Worm (Caenorhabditis elegans) whole organism, L1 larva: Measurements from ENCODE around the gene srh-303.

ENCODE experiments used
- F16B12.6 ChIP-seq: fragments of 150-350 bp; optimal IDR thresholded peaks from 2 replicates; lab custom pipeline; 2014; ENCODE audit warnings: missing biosample characterization, missing genetic modification characterization
- aha-1 ChIP-seq: fragments of 150-350 bp; optimal IDR thresholded peaks from 2 replicates; lab custom pipeline; 2014; ENCODE audit warnings: missing biosample characterization, missing genetic modification characterization
- aly-2 ChIP-seq: fragments of 150-350 bp; optimal IDR thresholded peaks from 2 replicates; lab custom pipeline; 2014; ENCODE audit warnings: missing biosample characterization, missing genetic modification characterization
- blmp-1 ChIP-seq: fragments of 150-350 bp; optimal IDR thresholded peaks from 2 replicates; lab custom pipeline; 2014; ENCODE audit warnings: missing biosample characterization, missing genetic modification characterization
- ceh-63 ChIP-seq: fragments of 200-800 bp; sonication (Bioruptor generic); optimal IDR thresholded peaks from 2 replicates; lab custom pipeline; 2018; ENCODE audit warnings: mild to moderate bottlenecking, missing genetic modification characterization, missing compliant biosample characterization
- ceh-8 ChIP-seq: fragments of 200-800 bp; sonication (Bioruptor generic); optimal IDR thresholded peaks from 2 replicates; lab custom pipeline; 2018; ENCODE audit warnings: mild to moderate bottlenecking, missing genetic modification characterization, moderate library complexity, missing compliant biosample characterization
- ceh-90 ChIP-seq: sonication (generic microtip); optimal IDR thresholded peaks from 2 replicates; lab custom pipeline; 2016; ENCODE audit warnings: missing genetic modification characterization, missing compliant biosample characterization
- ces-1 ChIP-seq: fragments of 150-350 bp; optimal IDR thresholded peaks from 2 replicates; lab custom pipeline; 2014; ENCODE audit warnings: missing biosample characterization, missing genetic modification reagents, missing genetic modification characterization
- dpl-1 ChIP-seq, 3 experiments: fragments of 150-350 bp in 2 of 3; sonication (generic microtip) in 1 of 3; optimal IDR thresholded peaks; 2 replicates each; lab custom pipeline; 2014 to 2017; ENCODE audit warnings: missing biosample characterization in 3 of 3, missing genetic modification characterization in 3 of 3, missing genetic modification reagents in 3 of 3
- dsc-1 ChIP-seq: sonication (generic microtip); optimal IDR thresholded peaks from 2 replicates; lab custom pipeline; 2016; ENCODE audit warnings: mild to moderate bottlenecking, missing genetic modification characterization, missing compliant biosample characterization
- efl-1 ChIP-seq, 4 experiments: fragments of 150-350 bp; optimal IDR thresholded peaks in 3 of 4; peaks in 1 of 4; 1 replicate in 1 of 4; 2 replicates in 3 of 4; lab custom pipeline; 2014; ENCODE audit warnings: missing biosample characterization in 2 of 4, missing genetic modification characterization in 2 of 4, missing genetic modification reagents in 2 of 4
- elt-3 ChIP-seq, 6 experiments: fragments of 150-350 bp in 1 of 6; sonication (generic microtip); optimal IDR thresholded peaks; 2 replicates each; lab custom pipeline; 2017 to 2018; ENCODE audit warnings: missing biosample characterization in 6 of 6, missing genetic modification characterization in 6 of 6, inconsistent platforms in 1 of 6
- ets-5 ChIP-seq: fragments of 200-800 bp; sonication (Bioruptor generic); IDR thresholded peaks from 2 replicates; pipeline ENCODE4 v1.3.6; 2022; ENCODE audit warnings: missing genetic modification characterization, missing compliant biosample characterization
- fkh-10 ChIP-seq: sonication (generic microtip); optimal IDR thresholded peaks from 2 replicates; lab custom pipeline; 2017; ENCODE audit warnings: missing biosample characterization, missing genetic modification reagents, missing genetic modification characterization
- fkh-8 ChIP-seq: sonication (generic microtip); optimal IDR thresholded peaks from 2 replicates; lab custom pipeline; 2016; ENCODE audit warnings: mild to moderate bottlenecking, missing genetic modification characterization, missing compliant biosample characterization
- fos-1 ChIP-seq: fragments of 150-350 bp; optimal IDR thresholded peaks from 2 replicates; lab custom pipeline; 2014; ENCODE audit warnings: missing biosample characterization, missing genetic modification characterization
- grh-1 ChIP-seq: fragments of 200-800 bp; sonication (Bioruptor generic); IDR thresholded peaks from 2 replicates; pipeline ENCODE4 v1.3.6; 2022; ENCODE audit warnings: missing genetic modification reagents, missing genetic modification characterization, missing compliant biosample characterization
- hlh-17 ChIP-seq: fragments of 200-800 bp; sonication (Bioruptor generic); optimal IDR thresholded peaks from 2 replicates; lab custom pipeline; 2018; ENCODE audit warnings: missing genetic modification characterization, mild to moderate bottlenecking, missing compliant biosample characterization, moderate library complexity, borderline replicate concordance
- hlh-4 ChIP-seq: sonication (generic microtip); optimal IDR thresholded peaks from 2 replicates; lab custom pipeline; 2016; ENCODE audit warnings: mild to moderate bottlenecking, missing genetic modification characterization, missing compliant biosample characterization
- irx-1 ChIP-seq: sonication (generic microtip); optimal IDR thresholded peaks from 2 replicates; lab custom pipeline; 2016; ENCODE audit warnings: missing genetic modification characterization, missing compliant biosample characterization
- lin-13 ChIP-seq: fragments of 150-350 bp; optimal IDR thresholded peaks from 2 replicates; lab custom pipeline; 2014; ENCODE audit warnings: missing biosample characterization, missing genetic modification reagents, missing genetic modification characterization
- lin-14 ChIP-seq: fragments of 200-800 bp; sonication (Bioruptor generic); optimal IDR thresholded peaks from 2 replicates; lab custom pipeline; 2018; ENCODE audit warnings: mild to moderate bottlenecking, missing genetic modification characterization, moderate library complexity, missing compliant biosample characterization
- lin-15B ChIP-seq: fragments of 150-350 bp; sonication (generic microtip); optimal IDR thresholded peaks from 3 replicates; lab custom pipeline; 2014; ENCODE audit warnings: missing biosample characterization, missing genetic modification characterization
- lin-39 ChIP-seq: fragments of 150-350 bp; optimal IDR thresholded peaks from 2 replicates; lab custom pipeline; 2014; ENCODE audit warnings: missing biosample characterization, missing genetic modification reagents, missing genetic modification characterization
- lir-3 ChIP-seq: sonication (generic microtip); optimal IDR thresholded peaks from 2 replicates; lab custom pipeline; 2016; ENCODE audit warnings: mild to moderate bottlenecking, missing genetic modification characterization, moderate library complexity, missing compliant biosample characterization; ENCODE audit not compliant: poor library complexity
- lsy-2 ChIP-seq, 2 experiments: fragments of 150-350 bp; optimal IDR thresholded peaks; 2 replicates each; lab custom pipeline; 2014; ENCODE audit warnings: missing biosample characterization in 2 of 2, missing genetic modification characterization in 2 of 2
- mab-9 ChIP-seq: fragments of 200-800 bp; sonication (Bioruptor generic); IDR thresholded peaks from 2 replicates; pipeline ENCODE4 v1.3.6; 2022; ENCODE audit warnings: missing genetic modification reagents, missing genetic modification characterization, missing compliant biosample characterization
- mdl-1 ChIP-seq, 2 experiments: fragments of 150-350 bp; optimal IDR thresholded peaks; 2 replicates each; lab custom pipeline; 2014 to 2017; ENCODE audit warnings: missing biosample characterization in 2 of 2, missing genetic modification characterization in 2 of 2, inconsistent platforms in 1 of 2
- nhr-12 ChIP-seq: sonication (generic microtip); optimal IDR thresholded peaks from 2 replicates; lab custom pipeline; 2017; ENCODE audit warnings: missing biosample characterization, missing genetic modification characterization
- nhr-19 ChIP-seq: fragments of 200-800 bp; sonication (Bioruptor generic); conservative IDR thresholded peaks from 2 replicates; pipeline ENCODE4 v1.3.6; 2022; ENCODE audit warnings: missing genetic modification characterization, missing compliant biosample characterization
- nhr-20 ChIP-seq: sonication (generic microtip); optimal IDR thresholded peaks from 2 replicates; lab custom pipeline; 2016; ENCODE audit warnings: mild to moderate bottlenecking, missing genetic modification characterization, missing compliant biosample characterization
- nhr-237 ChIP-seq: fragments of 150-350 bp; optimal IDR thresholded peaks from 2 replicates; lab custom pipeline; 2014; ENCODE audit warnings: missing biosample characterization, missing genetic modification characterization
- nhr-76 ChIP-seq: sonication (generic microtip); optimal IDR thresholded peaks from 2 replicates; lab custom pipeline; 2017; ENCODE audit warnings: missing biosample characterization, missing genetic modification characterization
- nhr-77 ChIP-seq: fragments of 150-350 bp; optimal IDR thresholded peaks from 2 replicates; lab custom pipeline; 2014; ENCODE audit warnings: missing biosample characterization, missing genetic modification characterization
- nhr-84 ChIP-seq: sonication (generic microtip); optimal IDR thresholded peaks from 2 replicates; lab custom pipeline; 2017; ENCODE audit warnings: missing biosample characterization, missing genetic modification characterization
- nhr-85 ChIP-seq: sonication (generic microtip); peaks from one replicate; lab custom pipeline; 2016; ENCODE audit warnings: missing genetic modification characterization, inconsistent platforms, missing compliant biosample characterization
- pag-3 ChIP-seq: sonication (generic microtip); optimal IDR thresholded peaks from 2 replicates; lab custom pipeline; 2017; ENCODE audit warnings: missing genetic modification characterization, mild to moderate bottlenecking, missing compliant biosample characterization, antibody characterized with exemption, borderline replicate concordance; ENCODE audit not compliant: insufficient read depth
- pax-3 ChIP-seq: fragments of 200-800 bp; sonication (Bioruptor generic); optimal IDR thresholded peaks from 2 replicates; lab custom pipeline; 2018; ENCODE audit warnings: mild to moderate bottlenecking, missing genetic modification characterization, moderate library complexity, missing compliant biosample characterization
- snpc-4 ChIP-seq: fragments of 150-350 bp; optimal IDR thresholded peaks from 2 replicates; lab custom pipeline; 2014; ENCODE audit warnings: missing biosample characterization, missing genetic modification characterization
- snu-23 ChIP-seq: sonication (generic microtip); optimal IDR thresholded peaks from 2 replicates; lab custom pipeline; 2016; ENCODE audit warnings: missing genetic modification characterization, missing compliant biosample characterization
- sptf-1 ChIP-seq: fragments of 150-350 bp; optimal IDR thresholded peaks from 2 replicates; lab custom pipeline; 2014; ENCODE audit warnings: missing biosample characterization, missing genetic modification characterization
- swsn-7 ChIP-seq: sonication (generic microtip); optimal IDR thresholded peaks from 2 replicates; lab custom pipeline; 2016; ENCODE audit warnings: missing genetic modification characterization, missing compliant biosample characterization
- tbx-2 ChIP-seq: sonication (generic microtip); optimal IDR thresholded peaks from 2 replicates; lab custom pipeline; 2016; ENCODE audit warnings: missing genetic modification characterization, missing compliant biosample characterization
- tlp-1 ChIP-seq: fragments of 150-350 bp; optimal IDR thresholded peaks from 2 replicates; lab custom pipeline; 2014; ENCODE audit warnings: missing biosample characterization, missing genetic modification characterization
- unc-130 ChIP-seq: fragments of 150-350 bp; optimal IDR thresholded peaks from 2 replicates; lab custom pipeline; 2017; ENCODE audit warnings: missing biosample characterization, missing genetic modification characterization, inconsistent platforms
- unc-62 ChIP-seq: fragments of 150-350 bp; optimal IDR thresholded peaks from 2 replicates; lab custom pipeline; 2014; ENCODE audit warnings: missing biosample characterization, missing genetic modification reagents, missing genetic modification characterization
- unc-86 ChIP-seq: sonication (generic microtip); optimal IDR thresholded peaks from 2 replicates; lab custom pipeline; 2016; ENCODE audit warnings: missing genetic modification characterization, missing compliant biosample characterization
- unc-98 ChIP-seq: fragments of 200-800 bp; sonication (Bioruptor generic); IDR thresholded peaks from 2 replicates; pipeline ENCODE4 v1.3.6; 2022; ENCODE audit warnings: missing genetic modification characterization, missing compliant biosample characterization
- vab-15 ChIP-seq: sonication (generic microtip); optimal IDR thresholded peaks from 2 replicates; lab custom pipeline; 2017; ENCODE audit warnings: missing genotype, mild to moderate bottlenecking, missing genetic modification characterization, missing compliant biosample characterization
- xbp-1 ChIP-seq: sonication (generic microtip); optimal IDR thresholded peaks from 2 replicates; lab custom pipeline; 2016; ENCODE audit warnings: missing genetic modification characterization, missing compliant biosample characterization
- zag-1 ChIP-seq: fragments of 150-350 bp; optimal IDR thresholded peaks from 2 replicates; lab custom pipeline; 2014; ENCODE audit warnings: missing biosample characterization, missing genetic modification characterization
- zip-4 ChIP-seq: fragments of 200-800 bp; sonication (Bioruptor generic); optimal IDR thresholded peaks from 2 replicates; lab custom pipeline; 2018; ENCODE audit warnings: mild to moderate bottlenecking, missing genetic modification characterization, moderate library complexity, missing compliant biosample characterization
- ztf-11 ChIP-seq, 2 experiments: sonication (generic microtip); optimal IDR thresholded peaks; 2 replicates each; lab custom pipeline; 2016 to 2017; ENCODE audit warnings: missing genetic modification characterization in 2 of 2, missing biosample characterization in 1 of 2, missing compliant biosample characterization in 1 of 2

srh-303 gene

ce11 chrV:17857901-17858300, 26.5 kb downstream of the srh-303 start (continued):
- no peak for TF ChIP-seq aha-1 (tag; lab: Kevin White, UChicago)
- peak; percentile 93 for TF ChIP-seq fkh-8 (tag; lab: Kevin White, UChicago)
- TF ChIP-seq hlh-17 (GFP tag; lab: Kevin White, UChicago) = no peak
- no peak for TF ChIP-seq unc-98 (GFP tag; lab: Robert Waterston, UW)
- TF ChIP-seq nhr-84 = no peak
- peak in 1 of 6 experiments; percentile 55 for TF ChIP-seq elt-3 (tag; optimal IDR thresholded peaks at IDR 0.05; lab: Kevin White, UChicago)
- peak; percentile 63 for TF ChIP-seq irx-1 (tag; lab: Kevin White, UChicago)
- no peak for TF ChIP-seq aly-2 (tag; lab: Kevin White, UChicago)
- peak; percentile 75 for TF ChIP-seq nhr-19 (GFP tag; lab: Robert Waterston, UW)
- no peak for TF ChIP-seq nhr-76 (tag; lab: Kevin White, UChicago)
- TF ChIP-seq blmp-1 = peak; percentile 13
- peak; percentile 62 for TF ChIP-seq ces-1 (GFP tag; lab: Kevin White, UChicago)
- TF ChIP-seq ztf-11 (tag; optimal IDR thresholded peaks at IDR 0.05; lab: Kevin White, UChicago) = peak in 1 of 2 experiments; percentile 44
- no peak for TF ChIP-seq zag-1 (tag; lab: Kevin White, UChicago)
- TF ChIP-seq lir-3 = no peak
- no peak for TF ChIP-seq grh-1
- peak; percentile 82 for TF ChIP-seq nhr-20 (tag; lab: Kevin White, UChicago)
- peak; percentile 97 for TF ChIP-seq lin-14 (GFP tag; lab: Kevin White, UChicago)
- no peak for TF ChIP-seq unc-62 (GFP tag; lab: Kevin White, UChicago)
- TF ChIP-seq nhr-237 (tag; lab: Kevin White, UChicago) = peak; percentile 80
- peak; percentile 26 for TF ChIP-seq zip-4
- no peak for TF ChIP-seq hlh-4 (tag; lab: Kevin White, UChicago)
- TF ChIP-seq nhr-85 (tag; lab: Kevin White, UChicago) = peak; percentile 77
- TF ChIP-seq nhr-77 (tag; lab: Kevin White, UChicago) = peak; percentile 74
- peak; percentile 18 for TF ChIP-seq F16B12.6
- peak; percentile 56 to 69 (median 66) for TF ChIP-seq dpl-1 (GFP tag; optimal IDR thresholded peaks at IDR 0.05; lab: Kevin White, UChicago)
- peak; percentile 89 for TF ChIP-seq unc-86 (tag; lab: Kevin White, UChicago)
- TF ChIP-seq efl-1 (optimal IDR thresholded peaks at IDR 0.05; lab: Kevin White, UChicago) = peak; percentile 82 to 95
- peak; percentile 60 to 96 for TF ChIP-seq efl-1 (GFP tag; optimal IDR thresholded peaks at IDR 0.05 in 1 of 2; lab: Kevin White, UChicago)
- TF ChIP-seq lsy-2 (tag; optimal IDR thresholded peaks at IDR 0.05; lab: Kevin White, UChicago) = peak; percentile 78 to 85
- no peak for TF ChIP-seq mab-9
- TF ChIP-seq fkh-10 = peak; percentile 47
- TF ChIP-seq vab-15 (tag; lab: Kevin White, UChicago) = no peak
- no peak for TF ChIP-seq unc-130 (tag; lab: Kevin White, UChicago)
- TF ChIP-seq snu-23 (GFP tag; lab: Kevin White, UChicago) = peak; percentile 93
- no peak for TF ChIP-seq nhr-12 (tag; lab: Kevin White, UChicago)
- TF ChIP-seq fos-1 (tag; lab: Kevin White, UChicago) = peak; percentile 78
- peak; percentile 43 to 68 for TF ChIP-seq mdl-1 (tag; optimal IDR thresholded peaks at IDR 0.05; lab: Kevin White, UChicago)
- TF ChIP-seq tlp-1 (tag; lab: Kevin White, UChicago) = no peak
- peak; percentile 91 for TF ChIP-seq swsn-7 (tag; lab: Kevin White, UChicago)
- no peak for TF ChIP-seq ets-5 (GFP tag; lab: Robert Waterston, UW)
- peak; percentile 59 for TF ChIP-seq pax-3 (tag; lab: Kevin White, UChicago)
- TF ChIP-seq ceh-90 (tag; lab: Kevin White, UChicago) = no peak
- peak; percentile 90 for TF ChIP-seq tbx-2 (tag; lab: Kevin White, UChicago)
- peak; percentile 76 for TF ChIP-seq dsc-1
- TF ChIP-seq lin-15B = peak; percentile 62
- no peak for TF ChIP-seq sptf-1 (tag; lab: Kevin White, UChicago)
- no peak for TF ChIP-seq lin-39 (tag; lab: Kevin White, UChicago)
- peak; percentile 76 for TF ChIP-seq lin-13 (GFP tag; lab: Kevin White, UChicago)
- peak; percentile 60 for TF ChIP-seq snpc-4 (tag; lab: Kevin White, UChicago)
- no peak for TF ChIP-seq ceh-63 (GFP tag; lab: Kevin White, UChicago)
- TF ChIP-seq xbp-1 (tag; lab: Kevin White, UChicago) = peak; percentile 73
- no peak for TF ChIP-seq pag-3
- peak; percentile 37 for TF ChIP-seq ceh-8 (GFP tag; lab: Kevin White, UChicago)
